Worm (Caenorhabditis elegans): ENCODE results near the gene Y110A2AL.2.

Gene Y110A2AL.2

DNA sequence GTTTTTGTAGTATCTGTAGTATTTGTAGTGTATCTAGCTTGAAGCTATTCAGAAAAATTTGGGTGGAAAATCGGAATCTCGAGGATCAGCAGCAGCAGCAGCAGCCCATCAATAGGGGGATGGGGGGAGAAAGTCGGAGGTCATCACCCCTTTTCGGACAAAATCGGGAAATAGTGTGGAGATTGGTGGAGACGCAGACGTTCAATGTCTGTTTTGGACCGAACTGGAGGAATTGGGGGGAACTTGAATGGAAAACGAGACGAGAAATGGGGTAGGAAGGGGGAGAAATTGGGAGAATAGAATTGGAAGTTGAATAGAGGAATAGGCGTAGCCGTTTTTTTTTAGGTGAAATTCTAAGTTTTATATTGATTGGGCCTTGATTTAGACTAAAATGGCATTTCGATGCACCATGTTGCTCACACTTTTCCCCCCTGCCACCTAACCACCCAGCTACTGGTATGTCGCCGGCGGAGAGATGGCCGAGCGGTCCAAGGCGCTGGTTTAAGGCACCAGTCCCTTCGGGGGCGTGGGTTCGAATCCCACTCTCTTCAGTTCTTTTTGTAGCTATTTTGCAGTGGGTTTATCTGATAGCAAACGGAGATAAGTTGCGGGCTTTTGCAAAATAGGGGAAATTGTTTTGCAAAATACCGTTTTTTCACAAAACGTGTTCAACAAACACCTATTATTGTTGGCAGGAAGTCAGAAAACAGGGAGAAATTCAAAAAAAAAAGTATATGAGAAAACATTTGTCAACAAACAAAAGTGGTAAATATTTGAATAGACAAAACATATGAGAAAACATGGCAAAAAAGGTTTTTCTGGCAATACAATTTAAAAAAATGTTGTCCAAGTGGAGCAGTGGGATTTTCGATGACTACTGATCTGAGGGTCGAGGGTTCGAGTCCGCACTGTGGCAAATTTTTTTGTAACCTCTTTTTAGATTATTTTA lies 7.7 kb upstream of the Y110A2AL.2 start (continued):
- TF ChIP-seq ceh-28 (tag; optimal IDR thresholded peaks at IDR 0.05), result no peak
- TF ChIP-seq ctbp-1 (GFP tag; IDR thresholded peaks at IDR 0.05), result no peak
- TF ChIP-seq lin-15B (tag; optimal IDR thresholded peaks at IDR 0.05), result no peak
- no peak for TF ChIP-seq lin-39 (tag; optimal IDR thresholded peaks at IDR 0.05)
- no peak for TF ChIP-seq aly-2 (tag; optimal IDR thresholded peaks at IDR 0.05)
- TF ChIP-seq skn-1 (tag; optimal IDR thresholded peaks at IDR 0.05), result no peak
- TF ChIP-seq ceh-82 (tag; optimal IDR thresholded peaks at IDR 0.05), result no peak
- no peak for TF ChIP-seq jun-1 (tag; optimal IDR thresholded peaks at IDR 0.05)
- TF ChIP-seq dmd-9 (GFP tag; IDR thresholded peaks at IDR 0.05), result no peak

DNA sequence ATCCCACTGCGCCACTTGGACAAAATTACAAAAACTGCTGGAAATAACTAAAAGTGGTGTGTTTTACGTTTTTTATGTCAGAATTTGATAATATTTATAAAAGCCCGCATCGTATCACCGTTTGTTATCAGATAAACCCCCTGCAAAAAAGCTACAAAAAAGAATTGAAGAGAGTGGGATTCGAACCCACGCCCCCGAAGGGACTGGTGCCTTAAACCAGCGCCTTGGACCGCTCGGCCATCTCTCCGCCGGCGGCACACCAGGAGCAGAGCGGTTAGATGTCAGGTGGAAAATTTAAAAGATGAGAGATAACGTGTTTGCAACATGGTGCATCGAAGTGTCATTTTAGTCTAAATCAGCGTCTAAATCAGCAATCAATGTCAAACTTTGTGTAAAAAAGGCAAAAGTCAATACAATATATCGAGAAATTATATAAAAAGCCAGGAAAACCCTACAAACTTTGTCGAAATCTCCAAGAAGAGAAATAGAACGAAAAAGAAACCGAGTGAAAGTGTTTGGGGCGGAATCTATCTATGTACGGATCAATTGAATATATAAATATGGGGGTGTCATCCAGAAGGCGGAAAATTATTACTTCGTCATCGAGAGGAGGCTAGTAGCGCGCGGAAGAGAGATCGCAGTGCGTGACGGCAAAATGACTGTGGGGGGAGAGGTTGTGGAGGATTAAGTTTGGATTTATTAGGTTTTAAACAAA lies 6.3 kb upstream of the Y110A2AL.2 start:
- TF ChIP-seq daf-16 (GFP tag; optimal IDR thresholded peaks at IDR 0.05) (peak in 1 of 2 experiments; percentile 23), daf-16 (tag; optimal IDR thresholded peaks at IDR 0.05) (no peak), dpl-1 (GFP tag; optimal IDR thresholded peaks at IDR 0.05) (no peak), mxl-3 (GFP tag; optimal IDR thresholded peaks at IDR 0.05) (no peak), Y75B8A.6 (GFP tag; IDR thresholded peaks at IDR 0.05) (no peak), mxl-2 (GFP tag; conservative IDR thresholded peaks at IDR 0.05) (no peak), skn-1 (tag; optimal IDR thresholded peaks at IDR 0.05) (no peak), zag-1 (tag; optimal IDR thresholded peaks at IDR 0.05) (no peak), Y5F2A.4 (GFP tag; optimal IDR thresholded peaks at IDR 0.05) (no peak), madf-9 (GFP tag; conservative IDR thresholded peaks at IDR 0.05) (no peak), lim-7 (GFP tag; IDR thresholded peaks at IDR 0.05) (peak; percentile 71), fos-1 (tag; optimal IDR thresholded peaks at IDR 0.05) (no peak), dmd-9 (GFP tag; IDR thresholded peaks at IDR 0.05) (no peak), gei-8 (GFP tag; optimal IDR thresholded peaks at IDR 0.05) (no peak), cey-2 (tag; optimal IDR thresholded peaks at IDR 0.05; ENCODE audit: borderline replicate concordance, insufficient read depth) (no peak), madf-5 (GFP tag; IDR thresholded peaks at IDR 0.05) (0 out of 4 replicates have a peak, but pooled peaks of 1 of the 2 experiments have one; percentile 60), zip-2 (tag; optimal IDR thresholded peaks at IDR 0.05) (no peak), tag-97 (GFP tag; IDR thresholded peaks at IDR 0.05) (no peak), mep-1 (tag; optimal IDR thresholded peaks at IDR 0.05) (no peak), ZK337.2 (GFP tag; IDR thresholded peaks at IDR 0.05) (peak; percentile 42; the same call in 1 of the 2 replicates), unc-130 (GFP tag; optimal IDR thresholded peaks at IDR 0.05) (no peak), nhr-28 (tag; optimal IDR thresholded peaks at IDR 0.05) (peak; percentile 9), ceh-82 (tag; optimal IDR thresholded peaks at IDR 0.05) (no peak), nhr-10 (tag; optimal IDR thresholded peaks at IDR 0.05) (no peak), lsy-2 (tag; optimal IDR thresholded peaks at IDR 0.05) (no peak), nhr-111 (GFP tag; optimal IDR thresholded peaks at IDR 0.05) (no peak), hlh-30 (tag; optimal IDR thresholded peaks at IDR 0.05; ENCODE audit: insufficient read depth) (no peak), ama-1 (optimal IDR thresholded peaks at IDR 0.05) (no peak), aha-1 (tag) (peak; percentile 95), daf-12 (tag; optimal IDR thresholded peaks at IDR 0.05) (no peak), R02D3.7 (tag; optimal IDR thresholded peaks at IDR 0.05) (no peak), fkh-10 (GFP tag; optimal IDR thresholded peaks at IDR 0.05) (no peak), vab-7 (GFP tag; IDR thresholded peaks at IDR 0.05) (peak; percentile 72), nhr-77 (tag; optimal IDR thresholded peaks at IDR 0.05) (no peak), zfp-3 (GFP tag; conservative IDR thresholded peaks at IDR 0.05) (no peak), ceh-62 (tag; optimal IDR thresholded peaks at IDR 0.05) (no peak), lir-3 (tag; optimal IDR thresholded peaks at IDR 0.05) (no peak), daf-19 (GFP tag; conservative IDR thresholded peaks at IDR 0.05) (no peak), pqm-1 (tag; optimal IDR thresholded peaks at IDR 0.05) (no peak), lin-29 (GFP tag; IDR thresholded peaks at IDR 0.05) (no peak), ceh-28 (tag; optimal IDR thresholded peaks at IDR 0.05) (no peak), php-3 (GFP tag; IDR thresholded peaks at IDR 0.05) (0 out of 2 replicates have a peak, but pooled peaks have one; percentile 16), nhr-76 (tag; optimal IDR thresholded peaks at IDR 0.05) (no peak)

Measured in whole organism, L4 larva.